Fruit fly (Drosophila melanogaster): ENCODE results near the gene Ama.

DNA sequence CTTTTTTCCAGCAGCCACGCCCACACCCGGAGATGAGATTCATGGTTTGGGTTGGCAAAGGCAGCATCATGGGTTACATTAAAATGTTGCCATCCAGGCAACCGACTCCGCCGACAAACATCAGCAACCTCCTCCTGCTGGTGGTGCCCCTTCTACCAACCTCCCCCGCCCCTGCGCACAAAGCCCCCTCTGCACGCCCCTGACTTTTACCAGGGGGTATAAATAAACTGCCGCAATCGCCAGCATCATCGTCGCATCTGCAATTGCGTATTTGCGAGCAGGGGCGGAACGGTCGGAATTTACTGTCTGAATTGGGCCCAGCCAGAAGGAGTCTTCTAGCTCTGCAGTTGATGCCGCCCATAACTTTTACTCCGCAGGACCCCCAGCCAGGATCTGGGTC, 9.4 kb downstream of the Ama start:
- no peak for TF ChIP-seq OdsH (GFP tag; optimal IDR thresholded peaks at IDR 0.05)
- no peak for TF ChIP-seq CG9705 (GFP tag; optimal IDR thresholded peaks at IDR 0.05)
- no peak for TF ChIP-seq Myc (optimal IDR thresholded peaks at IDR 0.05)
- no peak for TF ChIP-seq usp (GFP tag; optimal IDR thresholded peaks at IDR 0.05)

Data from whole organism, wandering third instar larva.